Fruit fly (Drosophila melanogaster): ENCODE results near the gene GCC88.

Gene GCC88

dm6 chr3R:11231037-11231436 is 637 bp upstream of the GCC88 start:
- no peak for TF ChIP-seq sage (GFP tag; optimal IDR thresholded peaks at IDR 0.05)

dm6 chr3R:11226496-11226895 is 3.9 kb downstream of the GCC88 start, which contains the start of gene CG17726:
TSS of gene CG17726 (plus strand) at chr3R:11226762.
- TF ChIP-seq Hr78 (GFP tag; optimal IDR thresholded peaks at IDR 0.05) (no peak), lola (GFP tag; optimal IDR thresholded peaks at IDR 0.05) (no peak), Vsx2 (GFP tag; optimal IDR thresholded peaks at IDR 0.05; ENCODE audit: partially characterized antibody) (no peak), CG9705 (GFP tag; optimal IDR thresholded peaks at IDR 0.05) (peak; percentile 92), sage (GFP tag; optimal IDR thresholded peaks at IDR 0.05) (no peak), ey (GFP tag; optimal IDR thresholded peaks at IDR 0.05) (peak; percentile 90), fru (GFP tag; optimal IDR thresholded peaks at IDR 0.05) (peak; percentile 94), Dif (GFP tag; optimal IDR thresholded peaks at IDR 0.05; ENCODE audit: partially characterized antibody) (no peak), CG32264 (GFP tag; optimal IDR thresholded peaks at IDR 0.05) (peak; percentile 77), usp (GFP tag; optimal IDR thresholded peaks at IDR 0.05) (no peak), Dfd (GFP tag; optimal IDR thresholded peaks at IDR 0.05) (no peak), dl (GFP tag; optimal IDR thresholded peaks at IDR 0.05; ENCODE audit: insufficient read depth in 1 of 2, partially characterized antibody in 2 of 2) (no peak), Abd-B (GFP tag; optimal IDR thresholded peaks at IDR 0.05) (no peak), sv (GFP tag; optimal IDR thresholded peaks at IDR 0.05) (peak; percentile 88), pan (optimal IDR thresholded peaks at IDR 0.05) (no peak), br (GFP tag; optimal IDR thresholded peaks at IDR 0.05) (peak; percentile 92), jim (GFP tag; optimal IDR thresholded peaks at IDR 0.05) (no peak), rgr (GFP tag; optimal IDR thresholded peaks at IDR 0.05) (peak; percentile 98), Sp1 (GFP tag; optimal IDR thresholded peaks at IDR 0.05) (peak; percentile 99), Mio (GFP tag; optimal IDR thresholded peaks at IDR 0.05) (peak; percentile 50), dsf (GFP tag; optimal IDR thresholded peaks at IDR 0.05; ENCODE audit: borderline replicate concordance) (no peak), Rel (GFP tag; optimal IDR thresholded peaks at IDR 0.05) (no peak), Rel (tag; optimal IDR thresholded peaks at IDR 0.05) (peak; percentile 87), h (GFP tag; optimal IDR thresholded peaks at IDR 0.05) (peak; percentile 94), woc (GFP tag; optimal IDR thresholded peaks at IDR 0.05) (peak; percentile 96), N (GFP tag; optimal IDR thresholded peaks at IDR 0.05) (no peak), HLH106 (tag; optimal IDR thresholded peaks at IDR 0.05) (peak; percentile 98), Hr83 (GFP tag; optimal IDR thresholded peaks at IDR 0.05; ENCODE audit: poor library complexity, severe bottlenecking) (no peak), CrebA (GFP tag; optimal IDR thresholded peaks at IDR 0.05; ENCODE audit: borderline replicate concordance) (no peak), GATAd (GFP tag; optimal IDR thresholded peaks at IDR 0.05) (peak; percentile 17), psq (GFP tag; optimal IDR thresholded peaks at IDR 0.05) (peak; percentile 92), brk (GFP tag; optimal IDR thresholded peaks at IDR 0.05) (no peak), Jra (GFP tag; optimal IDR thresholded peaks at IDR 0.05) (no peak), foxo (GFP tag; optimal IDR thresholded peaks at IDR 0.05) (peak in 1 of 2 experiments; percentile 98), OdsH (GFP tag; optimal IDR thresholded peaks at IDR 0.05) (peak; percentile 97), Myc (optimal IDR thresholded peaks at IDR 0.05) (no peak), tai (GFP tag; optimal IDR thresholded peaks at IDR 0.05) (no peak), dmrt93B (GFP tag; optimal IDR thresholded peaks at IDR 0.05) (no peak), Hnf4 (GFP tag; optimal IDR thresholded peaks at IDR 0.05) (no peak)

dm6 chr3R:11225220-11225619 is 5.2 kb downstream of the GCC88 start, which contains the start of gene scpr-C:
TSS of gene scpr-C (plus strand) at chr3R:11225520.
- no peak for TF ChIP-seq brk (GFP tag; optimal IDR thresholded peaks at IDR 0.05)
- no peak for TF ChIP-seq Hr78 (GFP tag; optimal IDR thresholded peaks at IDR 0.05)
- TF ChIP-seq Hnf4 (GFP tag; optimal IDR thresholded peaks at IDR 0.05), result no peak
- no peak for TF ChIP-seq HLH106 (tag; optimal IDR thresholded peaks at IDR 0.05)
- no peak for TF ChIP-seq sv (GFP tag; optimal IDR thresholded peaks at IDR 0.05)
- no peak for TF ChIP-seq psq (GFP tag; optimal IDR thresholded peaks at IDR 0.05)
- no peak for TF ChIP-seq sage (GFP tag; optimal IDR thresholded peaks at IDR 0.05)
- no peak for TF ChIP-seq Dfd (GFP tag; optimal IDR thresholded peaks at IDR 0.05)
- TF ChIP-seq CrebA (GFP tag; optimal IDR thresholded peaks at IDR 0.05; ENCODE audit: borderline replicate concordance), result no peak
- TF ChIP-seq tai (GFP tag; optimal IDR thresholded peaks at IDR 0.05), result no peak
- no peak for TF ChIP-seq h (GFP tag; optimal IDR thresholded peaks at IDR 0.05)
- no peak for TF ChIP-seq Hr83 (GFP tag; optimal IDR thresholded peaks at IDR 0.05; ENCODE audit: poor library complexity, severe bottlenecking)
- no peak for TF ChIP-seq ey (GFP tag; optimal IDR thresholded peaks at IDR 0.05)
- no peak for TF ChIP-seq usp (GFP tag; optimal IDR thresholded peaks at IDR 0.05)
- no peak for TF ChIP-seq Sp1 (GFP tag; optimal IDR thresholded peaks at IDR 0.05)
- no peak for TF ChIP-seq Abd-B (GFP tag; optimal IDR thresholded peaks at IDR 0.05)
- no peak for TF ChIP-seq rgr (GFP tag; optimal IDR thresholded peaks at IDR 0.05)

All from whole organism, wandering third instar larva.